Worm (Caenorhabditis elegans) whole organism, L3 larva: ENCODE results near the gene F31F7.1.

Experiments used
- egl-27 ChIP-seq: sonication (generic microtip); optimal IDR thresholded peaks from 4 replicates; lab custom pipeline; 2017; ENCODE audit warnings: missing biosample characterization, missing genetic modification reagents, missing genetic modification characterization
- mdl-1 ChIP-seq: fragments of 150-350 bp; optimal IDR thresholded peaks from 2 replicates; lab custom pipeline; 2014; ENCODE audit warnings: missing biosample characterization, missing genetic modification characterization
- nhr-43 ChIP-seq: sonication (generic microtip); optimal IDR thresholded peaks from 2 replicates; lab custom pipeline; 2016; ENCODE audit warnings: mild to moderate bottlenecking, missing genetic modification characterization, missing compliant biosample characterization; ENCODE audit not compliant: poor library complexity, severe bottlenecking
- nhr-67 ChIP-seq: fragments of 150-350 bp; optimal IDR thresholded peaks from 2 replicates; lab custom pipeline; 2014; ENCODE audit warnings: missing biosample characterization, missing genetic modification characterization
- snpc-4 ChIP-seq: fragments of 150-350 bp; optimal IDR thresholded peaks from 2 replicates; lab custom pipeline; 2014; ENCODE audit warnings: missing biosample characterization, missing genetic modification characterization
- tbx-2 ChIP-seq: sonication (generic microtip); optimal IDR thresholded peaks from 2 replicates; lab custom pipeline; 2016; ENCODE audit warnings: mild to moderate bottlenecking, missing genetic modification characterization, missing compliant biosample characterization

DNA sequence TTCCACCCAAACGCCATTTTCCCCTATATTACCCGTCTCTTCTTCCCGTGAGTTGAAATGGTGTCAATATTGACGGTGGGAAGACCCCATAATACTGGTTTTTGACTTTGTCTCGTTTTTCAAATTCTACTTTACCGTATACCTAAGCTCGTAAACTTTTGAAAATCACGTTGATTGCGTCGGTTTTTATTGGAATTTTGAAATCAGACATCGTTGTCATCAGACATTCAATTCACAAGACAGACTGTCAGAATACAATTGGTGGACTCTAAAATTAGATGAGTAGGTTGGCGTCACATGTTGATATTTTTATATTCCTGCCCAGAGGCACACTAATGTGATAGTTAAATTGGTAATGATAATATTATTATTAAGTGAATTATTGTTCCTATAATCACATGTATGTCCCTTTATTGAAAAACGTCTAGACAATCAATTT lies 44.3 kb upstream of the F31F7.1 start:
- TF ChIP-seq nhr-43 (tag; lab: Kevin White, UChicago) (no peak), snpc-4 (no peak), egl-27 (no peak), tbx-2 (tag; lab: Kevin White, UChicago) (no peak), nhr-67 (tag; lab: Kevin White, UChicago) (no peak), mdl-1 (no peak)
